Fruit fly (Drosophila melanogaster) whole organism, embryonic: ENCODE measurements around the gene CG2772.

Experiments
- Antp ChIP-seq: fragments of 200-800 bp; sonication (Bioruptor generic); optimal IDR thresholded peaks from 3 replicates; lab custom pipeline; 2016; ENCODE audit warnings: missing biosample characterization, missing genetic modification characterization
- B-H1 ChIP-seq: fragments of 200-800 bp; sonication (Bioruptor generic); IDR thresholded peaks from 3 replicates; pipeline ENCODE4 v1.3.6; 2022; ENCODE audit warnings: missing biosample characterization, missing genetic modification characterization
- Bdp1 ChIP-seq: fragments of 200-800 bp; sonication (Bioruptor generic); optimal IDR thresholded peaks from 3 replicates; lab custom pipeline; 2016; ENCODE audit warnings: missing biosample characterization, missing genetic modification characterization
- Bteb2 ChIP-seq: fragments of 200-800 bp; sonication (Bioruptor generic); optimal IDR thresholded peaks from 2 replicates; lab custom pipeline; 2016; ENCODE audit warnings: missing biosample characterization, missing genetic modification characterization
- CG11093 ChIP-seq: fragments of 200-800 bp; sonication (Bioruptor generic); IDR thresholded peaks from 3 replicates; pipeline ENCODE4 v1.3.6; 2022; ENCODE audit warnings: missing biosample characterization, missing genetic modification characterization
- CG11247 ChIP-seq: fragments of 200-800 bp; sonication (Bioruptor generic); IDR thresholded peaks from 2 replicates; pipeline ENCODE4 v1.3.6; 2022; ENCODE audit warnings: missing biosample characterization, missing genetic modification characterization
- CG1233 ChIP-seq: fragments of 200-800 bp; sonication (Bioruptor generic); optimal IDR thresholded peaks from 4 replicates; lab custom pipeline; 2018; ENCODE audit warnings: missing biosample characterization, mild to moderate bottlenecking, missing genetic modification characterization
- CG12942 ChIP-seq: fragments of 200-800 bp; sonication (Bioruptor generic); optimal IDR thresholded peaks from 3 replicates; lab custom pipeline; 2016; ENCODE audit warnings: missing biosample characterization, missing genetic modification characterization
- CG15479 ChIP-seq: fragments of 200-800 bp; sonication (Bioruptor generic); optimal IDR thresholded peaks from 3 replicates; lab custom pipeline; 2019; ENCODE audit warnings: missing biosample characterization, mild to moderate bottlenecking, missing genetic modification characterization, moderate library complexity
- CG1647 ChIP-seq: fragments of 200-800 bp; sonication (Bioruptor generic); optimal IDR thresholded peaks from 3 replicates; lab custom pipeline; 2016; ENCODE audit warnings: missing biosample characterization, missing genetic modification characterization
- CG16813 ChIP-seq: fragments of 200-800 bp; sonication (Bioruptor generic); IDR thresholded peaks from 3 replicates; pipeline ENCODE4 v1.3.6; 2022; ENCODE audit warnings: missing biosample characterization, missing genetic modification characterization; ENCODE audit not compliant: partially characterized antibody
- CG16863 ChIP-seq: fragments of 200-800 bp; sonication (Bioruptor generic); optimal IDR thresholded peaks from 3 replicates; lab custom pipeline; 2016; ENCODE audit warnings: missing biosample characterization, missing genetic modification characterization
- CG17186 ChIP-seq: fragments of 200-800 bp; sonication (Bioruptor generic); optimal IDR thresholded peaks from 3 replicates; lab custom pipeline; 2017; ENCODE audit warnings: missing biosample characterization, missing genetic modification reagents, missing genetic modification characterization
- CG17568 ChIP-seq: fragments of 200-800 bp; sonication (Bioruptor generic); optimal IDR thresholded peaks from 2 replicates; lab custom pipeline; 2018; ENCODE audit warnings: missing biosample characterization, mild to moderate bottlenecking, missing genetic modification characterization, moderate library complexity
- CG17912 ChIP-seq: fragments of 200-800 bp; sonication (Bioruptor generic); optimal IDR thresholded peaks from 2 replicates; lab custom pipeline; 2018; ENCODE audit warnings: missing biosample characterization, mild to moderate bottlenecking, missing genetic modification characterization
- CG18011 ChIP-seq: fragments of 200-800 bp; sonication (Bioruptor generic); optimal IDR thresholded peaks from 2 replicates; lab custom pipeline; 2017; ENCODE audit warnings: missing biosample characterization, missing genetic modification characterization, mild to moderate bottlenecking, moderate library complexity, missing genotype
- CG18764 ChIP-seq: fragments of 200-800 bp; sonication (Bioruptor generic); optimal IDR thresholded peaks from 3 replicates; lab custom pipeline; 2016; ENCODE audit warnings: missing biosample characterization, missing genetic modification characterization
- CG30403 ChIP-seq: fragments of 200-800 bp; sonication (Bioruptor generic); optimal IDR thresholded peaks from 3 replicates; lab custom pipeline; 2016; ENCODE audit warnings: missing biosample characterization, missing genetic modification characterization
- CG31224 ChIP-seq: fragments of 200-800 bp; sonication (Bioruptor generic); IDR thresholded peaks from 2 replicates; pipeline ENCODE4 v1.3.6; 2022; ENCODE audit warnings: missing biosample characterization, missing genetic modification characterization
- CG31365 ChIP-seq: fragments of 200-800 bp; sonication (Bioruptor generic); optimal IDR thresholded peaks from 2 replicates; lab custom pipeline; 2018; ENCODE audit warnings: missing biosample characterization, mild to moderate bottlenecking, missing genetic modification characterization
- CG6254 ChIP-seq: fragments of 200-800 bp; sonication (Bioruptor generic); optimal IDR thresholded peaks from 3 replicates; lab custom pipeline; 2017; ENCODE audit warnings: mild to moderate bottlenecking, missing biosample characterization, missing genetic modification reagents, missing genetic modification characterization
- CG6765 ChIP-seq: fragments of 200-800 bp; sonication (Bioruptor generic); optimal IDR thresholded peaks from 3 replicates; lab custom pipeline; 2017; ENCODE audit warnings: missing biosample characterization, mild to moderate bottlenecking, missing genetic modification characterization
- CG6813 ChIP-seq: fragments of 200-800 bp; sonication (Bioruptor generic); optimal IDR thresholded peaks from 2 replicates; lab custom pipeline; 2017; ENCODE audit warnings: missing biosample characterization, missing genetic modification characterization, mild to moderate bottlenecking, moderate library complexity, missing genetic modification reagents
- CG8388 ChIP-seq: fragments of 200-800 bp; sonication (Bioruptor generic); optimal IDR thresholded peaks from 2 replicates; lab custom pipeline; 2019; ENCODE audit warnings: missing biosample characterization, mild to moderate bottlenecking, missing genetic modification characterization, moderate library complexity
- CoRest ChIP-seq: fragments of 200-800 bp; sonication (Bioruptor generic); optimal IDR thresholded peaks from 3 replicates; lab custom pipeline; 2018; ENCODE audit warnings: missing biosample characterization, mild to moderate bottlenecking, missing genetic modification characterization, moderate library complexity
- CrebB ChIP-seq: fragments of 200-800 bp; sonication (Bioruptor generic); optimal IDR thresholded peaks from 3 replicates; lab custom pipeline; 2018; ENCODE audit warnings: missing biosample characterization, mild to moderate bottlenecking, missing genetic modification characterization
- Dp ChIP-seq: fragments of 200-800 bp; sonication (Bioruptor generic); optimal IDR thresholded peaks from 2 replicates; lab custom pipeline; 2018; ENCODE audit warnings: missing biosample characterization, mild to moderate bottlenecking, missing genetic modification characterization, moderate library complexity
- Hey ChIP-seq: fragments of 200-800 bp; sonication (Bioruptor generic); optimal IDR thresholded peaks from 3 replicates; lab custom pipeline; 2018; ENCODE audit warnings: missing biosample characterization, mild to moderate bottlenecking, missing genetic modification characterization
- Meics ChIP-seq: fragments of 200-800 bp; sonication (Bioruptor generic); optimal IDR thresholded peaks from 2 replicates; lab custom pipeline; 2017; ENCODE audit warnings: missing biosample characterization, mild to moderate bottlenecking, missing genetic modification characterization
- NC2β ChIP-seq: fragments of 200-800 bp; sonication (Bioruptor generic); optimal IDR thresholded peaks from 2 replicates; lab custom pipeline; 2016; ENCODE audit warnings: missing biosample characterization, missing genetic modification characterization
- Poxn ChIP-seq: fragments of 200-800 bp; sonication (Bioruptor generic); IDR thresholded peaks from 2 replicates; pipeline ENCODE4 v1.3.6; 2022; ENCODE audit warnings: missing biosample characterization, missing genetic modification characterization
- Sox100B ChIP-seq: fragments of 200-800 bp; sonication (Bioruptor generic); optimal IDR thresholded peaks from 3 replicates; lab custom pipeline; 2018; ENCODE audit warnings: missing biosample characterization, mild to moderate bottlenecking, missing genetic modification characterization
- Xbp1 ChIP-seq: fragments of 200-800 bp; sonication (Bioruptor generic); optimal IDR thresholded peaks from 3 replicates; lab custom pipeline; 2016; ENCODE audit warnings: missing biosample characterization, mild to moderate bottlenecking, missing genetic modification characterization
- bab2 ChIP-seq: fragments of 200-800 bp; sonication (Bioruptor generic); optimal IDR thresholded peaks from 2 replicates; lab custom pipeline; 2016; ENCODE audit warnings: missing biosample characterization, missing genetic modification characterization
- bowl ChIP-seq: fragments of 200-800 bp; sonication (Bioruptor generic); IDR thresholded peaks from 2 replicates; pipeline ENCODE4 v1.3.6; 2022; ENCODE audit warnings: missing biosample characterization, missing genetic modification characterization
- crol ChIP-seq: fragments of 200-800 bp; sonication (Bioruptor generic); IDR thresholded peaks from 2 replicates; pipeline ENCODE4 v1.3.6; 2022; ENCODE audit warnings: missing biosample characterization, missing genetic modification characterization
- ems ChIP-seq: fragments of 200-800 bp; sonication (Bioruptor generic); optimal IDR thresholded peaks from 3 replicates; lab custom pipeline; 2016; ENCODE audit warnings: missing biosample characterization, missing genetic modification characterization
- esg ChIP-seq: fragments of 200-800 bp; sonication (Bioruptor generic); conservative IDR thresholded peaks from 2 replicates; pipeline ENCODE4 v1.3.6; 2022; ENCODE audit warnings: missing biosample characterization, missing genetic modification characterization
- hkb ChIP-seq, 2 experiments: fragments of 200-800 bp in 1 of 2; fragments of >200 bp in 1 of 2; sonication (Bioruptor generic) in 1 of 2; IDR thresholded peaks in 1 of 2; optimal IDR thresholded peaks in 1 of 2; 2 replicates each; pipeline versions ENCODE4 v1.3.6 to Lab custom; 2017 to 2022; ENCODE audit warnings: missing biosample characterization in 1 of 2, missing genetic modification characterization in 1 of 2
- hth ChIP-seq: fragments of >200 bp; optimal IDR thresholded peaks from 2 replicates; lab custom pipeline; 2017; ENCODE audit warnings: inconsistent platforms
- jing ChIP-seq: fragments of 200-800 bp; sonication (Bioruptor generic); optimal IDR thresholded peaks from 2 replicates; lab custom pipeline; 2018; ENCODE audit warnings: missing biosample characterization, mild to moderate bottlenecking, missing genetic modification characterization
- lmd ChIP-seq: fragments of 200-800 bp; sonication (Bioruptor generic); IDR thresholded peaks from 2 replicates; pipeline ENCODE4 v1.3.6; 2022; ENCODE audit warnings: missing biosample characterization, missing genetic modification characterization
- mld ChIP-seq: fragments of 200-800 bp; sonication (Bioruptor generic); IDR thresholded peaks from 3 replicates; pipeline ENCODE4 v1.3.6; 2022; ENCODE audit warnings: missing biosample characterization, missing genetic modification characterization; ENCODE audit not compliant: partially characterized antibody
- peb ChIP-seq: fragments of 200-800 bp; sonication (Bioruptor generic); IDR thresholded peaks from 2 replicates; pipeline ENCODE4 v1.3.6; 2022; ENCODE audit warnings: missing biosample characterization, missing genetic modification characterization
- schlank ChIP-seq: fragments of 200-800 bp; sonication (Bioruptor generic); optimal IDR thresholded peaks from 2 replicates; lab custom pipeline; 2018; ENCODE audit warnings: missing biosample characterization, mild to moderate bottlenecking, missing genetic modification characterization
- sd ChIP-seq: fragments of 200-800 bp; sonication (Bioruptor generic); optimal IDR thresholded peaks from 3 replicates; lab custom pipeline; 2018; ENCODE audit warnings: missing biosample characterization, mild to moderate bottlenecking, missing genetic modification characterization, moderate library complexity
- shn ChIP-seq: fragments of 200-800 bp; sonication (Bioruptor generic); optimal IDR thresholded peaks from 3 replicates; lab custom pipeline; 2016; ENCODE audit warnings: missing biosample characterization, missing genetic modification characterization
- stc ChIP-seq: fragments of 200-800 bp; sonication (Bioruptor generic); IDR thresholded peaks from 2 replicates; pipeline ENCODE4 v1.3.6; 2022; ENCODE audit warnings: missing biosample characterization, missing genetic modification characterization
- tgo ChIP-seq: fragments of 200-800 bp; sonication (Bioruptor generic); IDR thresholded peaks from 3 replicates; pipeline ENCODE4 v1.3.6; 2022; ENCODE audit warnings: missing biosample characterization, missing genetic modification characterization
- twi ChIP-seq: fragments of 200-800 bp; optimal IDR thresholded peaks from 2 replicates; lab custom pipeline; 2019; ENCODE audit warnings: missing biosample characterization, mild to moderate bottlenecking, missing genetic modification characterization, moderate library complexity
- usp ChIP-seq: fragments of >200 bp; optimal IDR thresholded peaks from 2 replicates; lab custom pipeline; 2017; ENCODE audit warnings: missing biosample characterization, missing genetic modification characterization

CG2772 gene

DNA sequence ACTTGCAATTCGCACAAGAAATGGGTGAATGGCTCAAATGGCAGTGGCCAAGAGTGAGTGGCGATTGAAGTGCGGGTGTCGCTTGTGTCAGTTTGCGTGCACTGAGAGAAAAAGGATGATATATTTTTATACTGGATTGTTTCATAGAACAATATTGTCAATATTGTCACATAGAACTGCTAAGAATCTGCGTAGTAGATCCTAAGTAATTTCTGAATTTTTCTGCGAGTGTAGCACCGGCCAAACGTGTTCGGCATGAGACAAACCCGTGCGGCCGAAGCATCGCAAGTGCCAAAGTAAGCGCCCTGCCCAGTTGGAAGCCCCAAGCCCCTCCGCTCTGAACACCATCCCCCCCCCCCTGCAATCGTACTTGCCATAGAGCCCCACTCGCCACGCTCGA, 5.5 kb upstream of the CG2772 start (continued):
- TF ChIP-seq crol (GFP tag; lab: Robert Waterston, UW), result peak; percentile 64; the same call in 1 of the 2 replicates
- TF ChIP-seq Sox100B (GFP tag; lab: Kevin White, UChicago), result peak; percentile 48
- TF ChIP-seq bowl (GFP tag; lab: Robert Waterston, UW), result no peak
- TF ChIP-seq tgo (GFP tag; lab: Robert Waterston, UW), result peak; percentile 81
- peak; percentile 15 for TF ChIP-seq CG18011 (GFP tag; lab: Kevin White, UChicago)
- TF ChIP-seq CG1647 (GFP tag; lab: Kevin White, UChicago), result no peak
- TF ChIP-seq CG16863 (GFP tag; lab: Kevin White, UChicago), result peak; percentile 48
- peak; percentile 49 for TF ChIP-seq CG18764
- peak; percentile 82 for TF ChIP-seq lmd (GFP tag; lab: Robert Waterston, UW)
- peak; percentile 62 for TF ChIP-seq Meics (GFP tag; lab: Kevin White, UChicago)
- TF ChIP-seq CG31224, result peak; percentile 56
- no peak for TF ChIP-seq Hey (tag; lab: Kevin White, UChicago)
- TF ChIP-seq CG6254 (GFP tag; lab: Kevin White, UChicago), result peak; percentile 65
- no peak for TF ChIP-seq CG17568 (GFP tag; lab: Kevin White, UChicago)
- TF ChIP-seq CG17912, result no peak
- peak; percentile 58; the same call in 1 of the 2 replicates for TF ChIP-seq CG11247 (GFP tag; lab: Robert Waterston, UW)
- peak; percentile 37 for TF ChIP-seq Xbp1
- peak; percentile 24 for TF ChIP-seq shn (GFP tag; lab: Kevin White, UChicago)
- no peak for TF ChIP-seq hkb (optimal IDR thresholded peaks at IDR 0.05; lab: Kevin White, UChicago)
- peak; percentile 79 for TF ChIP-seq hkb (GFP tag; IDR thresholded peaks at IDR 0.05; lab: Robert Waterston, UW)
- no peak for TF ChIP-seq sd (tag; lab: Kevin White, UChicago)
- no peak for TF ChIP-seq CG16813
- TF ChIP-seq jing (GFP tag; lab: Kevin White, UChicago), result peak; percentile 29
- no peak for TF ChIP-seq Poxn (GFP tag; lab: Robert Waterston, UW)
- TF ChIP-seq twi (tag; lab: Kevin White, UChicago), result no peak
- no peak for TF ChIP-seq hth (lab: Kevin White, UChicago)
- peak; percentile 40 for TF ChIP-seq NC2β (GFP tag; lab: Kevin White, UChicago)
- TF ChIP-seq CG1233 (GFP tag; lab: Kevin White, UChicago), result peak; percentile 44
- no peak for TF ChIP-seq CG6765 (GFP tag; lab: Kevin White, UChicago)
- TF ChIP-seq bab2 (GFP tag; lab: Kevin White, UChicago), result peak; percentile 19
- peak; percentile 59 for TF ChIP-seq CG12942 (GFP tag; lab: Kevin White, UChicago)
- TF ChIP-seq peb, result peak; percentile 64
- peak; percentile 80 for TF ChIP-seq stc (GFP tag; lab: Robert Waterston, UW)
- peak; percentile 17 for TF ChIP-seq CG17186 (GFP tag; lab: Kevin White, UChicago)
- TF ChIP-seq CrebB (tag; lab: Kevin White, UChicago), result peak; percentile 45
- no peak for TF ChIP-seq Bteb2 (GFP tag; lab: Kevin White, UChicago)
- TF ChIP-seq CG31365 (tag; lab: Kevin White, UChicago), result peak; percentile 28
- TF ChIP-seq Bdp1, result no peak
- TF ChIP-seq CG11093 (GFP tag; lab: Robert Waterston, UW), result peak; percentile 76; the same call in 2 of the 3 replicates
- TF ChIP-seq CG15479, result no peak
- peak; percentile 24 for TF ChIP-seq ems
- TF ChIP-seq esg (GFP tag; lab: Robert Waterston, UW), result peak; percentile 57
- no peak for TF ChIP-seq usp
- peak; percentile 81 for TF ChIP-seq B-H1
- peak; percentile 61 for TF ChIP-seq CG6813 (GFP tag; lab: Kevin White, UChicago)
- TF ChIP-seq Dp (GFP tag; lab: Kevin White, UChicago), result no peak
- peak; percentile 22 for TF ChIP-seq CG8388 (GFP tag; lab: Kevin White, UChicago)
- TF ChIP-seq Antp (GFP tag; lab: Kevin White, UChicago), result no peak
- no peak for TF ChIP-seq mld (GFP tag; lab: Robert Waterston, UW)
- no peak for TF ChIP-seq schlank (tag; lab: Kevin White, UChicago)
- peak; percentile 31 for TF ChIP-seq CoRest (tag; lab: Kevin White, UChicago)
- peak; percentile 63 for TF ChIP-seq CG30403 (GFP tag; lab: Kevin White, UChicago)
